Worm (Caenorhabditis elegans) whole organism, L1 larva: Measurements from ENCODE around the gene pnc-2.

Experiments used
- jun-1 ChIP-seq: fragments of 150-350 bp; optimal IDR thresholded peaks from 2 replicates; lab custom pipeline; 2014; ENCODE audit warnings: missing biosample characterization, missing genetic modification reagents, missing genetic modification characterization
- snpc-4 ChIP-seq: fragments of 150-350 bp; optimal IDR thresholded peaks from 2 replicates; lab custom pipeline; 2014; ENCODE audit warnings: missing biosample characterization, missing genetic modification characterization
- unc-62 ChIP-seq: fragments of 150-350 bp; optimal IDR thresholded peaks from 2 replicates; lab custom pipeline; 2014; ENCODE audit warnings: missing biosample characterization, missing genetic modification reagents, missing genetic modification characterization

DNA sequence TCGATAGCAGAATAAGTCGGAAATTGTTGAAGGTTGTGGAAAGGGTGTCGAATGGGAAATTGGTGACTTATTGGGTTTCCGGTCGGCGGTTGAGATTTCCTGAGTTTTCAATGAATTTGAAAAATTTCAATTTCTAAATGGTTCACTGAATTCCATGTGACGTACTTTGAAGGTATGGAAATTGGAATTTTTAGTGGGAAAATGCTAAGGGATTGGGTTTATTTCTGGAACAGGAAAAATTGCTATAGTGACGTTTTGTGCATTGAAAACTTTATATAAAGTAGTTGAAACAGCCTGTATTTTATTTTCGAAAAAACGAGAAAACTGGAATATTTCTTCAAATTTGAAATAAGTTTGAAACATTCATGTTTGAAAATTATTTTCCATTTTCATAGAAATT is at the start of gene pnc-2:
- TF ChIP-seq snpc-4 (tag; lab: Kevin White, UChicago) = no peak
- no peak for TF ChIP-seq jun-1 (tag; lab: Kevin White, UChicago)
- no peak for TF ChIP-seq unc-62
